Worm (Caenorhabditis elegans): ENCODE measurements around the gene duo-1.

duo-1 gene

ce11 chrV:11541284-11541683 is 13.1 kb upstream of the duo-1 start:
- TF ChIP-seq F52B5.7 (tag; optimal IDR thresholded peaks at IDR 0.05): peak; percentile 76
- peak; percentile 67; the same call in 1 of the 2 replicates for TF ChIP-seq ztf-25 (GFP tag; IDR thresholded peaks at IDR 0.05)
- no peak for TF ChIP-seq mxl-1 (tag; optimal IDR thresholded peaks at IDR 0.05)
- TF ChIP-seq attf-3 (GFP tag; conservative IDR thresholded peaks at IDR 0.05): 0 out of 2 replicates have a peak, but pooled peaks have one; percentile 32
- TF ChIP-seq hsf-1 (GFP tag; IDR thresholded peaks at IDR 0.05): no peak
- peak; percentile 43; the same call in 1 of the 2 replicates for TF ChIP-seq K11D2.4 (GFP tag; IDR thresholded peaks at IDR 0.05)
- TF ChIP-seq cebp-1 (GFP tag; IDR thresholded peaks at IDR 0.05): peak; percentile 37; the same call in 1 of the 2 replicates
- TF ChIP-seq cebp-1 (tag; optimal IDR thresholded peaks at IDR 0.05): peak; percentile 68
- TF ChIP-seq Y53G8AR.9 (GFP tag; conservative IDR thresholded peaks at IDR 0.05): 0 out of 2 replicates have a peak, but pooled peaks have one; percentile 21
- no peak for TF ChIP-seq ama-1 (optimal IDR thresholded peaks at IDR 0.05)
- no peak for TF ChIP-seq ama-1 (GFP tag; optimal IDR thresholded peaks at IDR 0.05)
- TF ChIP-seq gei-17 (GFP tag; optimal IDR thresholded peaks at IDR 0.05): peak; percentile 3
- TF ChIP-seq hlh-12 (tag; optimal IDR thresholded peaks at IDR 0.05): no peak
- TF ChIP-seq ceh-58 (GFP tag; IDR thresholded peaks at IDR 0.05): no peak
- no peak for TF ChIP-seq let-526 (GFP tag; IDR thresholded peaks at IDR 0.05)
- TF ChIP-seq madf-3 (GFP tag; IDR thresholded peaks at IDR 0.05): 0 out of 2 replicates have a peak, but pooled peaks have one; percentile 38
- TF ChIP-seq aptf-2 (GFP tag; conservative IDR thresholded peaks at IDR 0.05): 0 out of 2 replicates have a peak, but pooled peaks have one; percentile 7
- no peak for TF ChIP-seq D2030.7 (GFP tag; IDR thresholded peaks at IDR 0.05)
- TF ChIP-seq Y56A3A.18 (GFP tag; IDR thresholded peaks at IDR 0.05): no peak
- TF ChIP-seq Y53F4B.3 (GFP tag; IDR thresholded peaks at IDR 0.05): 0 out of 2 replicates have a peak, but pooled peaks have one; percentile 34
- TF ChIP-seq repo-1 (tag; optimal IDR thresholded peaks at IDR 0.05): no peak
- TF ChIP-seq let-607 (tag; optimal IDR thresholded peaks at IDR 0.05): peak in 1 of 2 experiments; percentile 20
- TF ChIP-seq bed-1 (GFP tag; IDR thresholded peaks at IDR 0.05): 0 out of 2 replicates have a peak, but pooled peaks have one; percentile 46
- TF ChIP-seq chd-7 (tag; optimal IDR thresholded peaks at IDR 0.05): peak; percentile 44
- no peak for TF ChIP-seq ztf-3 (GFP tag; optimal IDR thresholded peaks at IDR 0.05)
- no peak for TF ChIP-seq ZK185.1 (tag; optimal IDR thresholded peaks at IDR 0.05; ENCODE audit: poor library complexity, severe bottlenecking)
- no peak for TF ChIP-seq egrh-3 (GFP tag; IDR thresholded peaks at IDR 0.05)
- peak; percentile 19; the same call in 1 of the 2 replicates for TF ChIP-seq ceh-100 (GFP tag; IDR thresholded peaks at IDR 0.05)
- peak; percentile 30 for TF ChIP-seq somi-1 (GFP tag; optimal IDR thresholded peaks at IDR 0.05)
- 0 out of 2 replicates have a peak, but pooled peaks have one; percentile 54 for TF ChIP-seq ztf-28 (GFP tag; IDR thresholded peaks at IDR 0.05)
- peak; percentile 6 for TF ChIP-seq ceh-79 (tag; optimal IDR thresholded peaks at IDR 0.05)
- no peak for TF ChIP-seq zim-3 (tag; optimal IDR thresholded peaks at IDR 0.05)

ce11 chrV:11543564-11543963 is 10.9 kb upstream of the duo-1 start, which contains the start of gene F38B7.2:
F38B7.2 (plus strand) TSS chrV:11543963.
- TF ChIP-seq pbrm-1 (GFP tag; IDR thresholded peaks at IDR 0.05) (0 out of 2 replicates have a peak, but pooled peaks have one; percentile 15), hlh-26 (GFP tag; conservative IDR thresholded peaks at IDR 0.05) (no peak)

- TF ChIP-seq B0336.3 (GFP tag; IDR thresholded peaks at IDR 0.05) (no peak), B0019.2 (GFP tag; conservative IDR thresholded peaks at IDR 0.05) (no peak), aptf-3 (GFP tag; IDR thresholded peaks at IDR 0.05) (no peak), snpc-3.4 (tag; optimal IDR thresholded peaks at IDR 0.05) (no peak), ceh-91 (GFP tag; IDR thresholded peaks at IDR 0.05) (no peak), T26A5.8 (tag; optimal IDR thresholded peaks at IDR 0.05) (no peak), rcor-1 (GFP tag; IDR thresholded peaks at IDR 0.05) (no peak), ceh-58 (GFP tag; IDR thresholded peaks at IDR 0.05) (no peak), C06A6.2 (GFP tag; conservative IDR thresholded peaks at IDR 0.05) (no peak), F55B11.4 (tag; optimal IDR thresholded peaks at IDR 0.05; ENCODE audit: borderline replicate concordance, insufficient read depth) (no peak), xnd-1 (tag; optimal IDR thresholded peaks at IDR 0.05) (no peak), let-607 (tag; optimal IDR thresholded peaks at IDR 0.05) (no peak), egl-44 (GFP tag; IDR thresholded peaks at IDR 0.05) (no peak), dpl-1 (GFP tag; optimal IDR thresholded peaks at IDR 0.05) (no peak), nfya-2 (GFP tag; IDR thresholded peaks at IDR 0.05) (no peak)
Observed at ce11 chrV:11545227-11545626, 9.2 kb upstream of the duo-1 start, which contains the start of gene F38B7.10. F38B7.10 (plus strand) TSS chrV:11545527.
